Fruit fly (Drosophila melanogaster): ENCODE results near the gene CG12693.

The CG12693 gene

dm6 chrX:4324781-4325180 is 4.5 kb downstream of the CG12693 start (continued):
- peak; percentile 98 for TF ChIP-seq gem (tag; optimal IDR thresholded peaks at IDR 0.05)
- TF ChIP-seq CG31224 (GFP tag; IDR thresholded peaks at IDR 0.05) = peak; percentile 98
- 0 out of 3 replicates have a peak, but pooled peaks have one; percentile 18 for TF ChIP-seq knrl (GFP tag; IDR thresholded peaks at IDR 0.05; ENCODE audit: partially characterized antibody)
- peak; percentile 99 for TF ChIP-seq esg (GFP tag; conservative IDR thresholded peaks at IDR 0.05)
- peak; percentile 88 for TF ChIP-seq CG10979 (tag; optimal IDR thresholded peaks at IDR 0.05)
- TF ChIP-seq mirr (GFP tag; optimal IDR thresholded peaks at IDR 0.05) = peak; percentile 100
- peak; percentile 98 for TF ChIP-seq ttk (GFP tag; IDR thresholded peaks at IDR 0.05)
- TF ChIP-seq sna (GFP tag; IDR thresholded peaks at IDR 0.05; ENCODE audit: partially characterized antibody) = no peak
- TF ChIP-seq vnd (GFP tag; IDR thresholded peaks at IDR 0.05; ENCODE audit: partially characterized antibody) = no peak
- TF ChIP-seq Rx (GFP tag; IDR thresholded peaks at IDR 0.05) = peak; percentile 97
- TF ChIP-seq sima (GFP tag; optimal IDR thresholded peaks at IDR 0.05) = peak; percentile 95
- peak; percentile 69 for TF ChIP-seq CG33557 (GFP tag; optimal IDR thresholded peaks at IDR 0.05)
- no peak for TF ChIP-seq Lpt (GFP tag; optimal IDR thresholded peaks at IDR 0.05)
- TF ChIP-seq lov (optimal IDR thresholded peaks at IDR 0.05) = no peak
- TF ChIP-seq lov (GFP tag; IDR thresholded peaks at IDR 0.05) = peak; percentile 96
- TF ChIP-seq Eip74EF (GFP tag; optimal IDR thresholded peaks at IDR 0.05) = peak in 1 of 2 experiments; percentile 93
- TF ChIP-seq CG9727 (GFP tag; optimal IDR thresholded peaks at IDR 0.05) = peak; percentile 94
- peak; percentile 91 for TF ChIP-seq gsb-n (tag; optimal IDR thresholded peaks at IDR 0.05)
- no peak for TF ChIP-seq br (optimal IDR thresholded peaks at IDR 0.05)
- peak; percentile 73 for TF ChIP-seq CG30020 (tag; optimal IDR thresholded peaks at IDR 0.05)
- TF ChIP-seq CG16813 (GFP tag; IDR thresholded peaks at IDR 0.05; ENCODE audit: partially characterized antibody) = no peak
- peak; percentile 99 for TF ChIP-seq ase (GFP tag; IDR thresholded peaks at IDR 0.05)
- peak; percentile 98 for TF ChIP-seq CG1603 (tag; optimal IDR thresholded peaks at IDR 0.05)
- peak; percentile 98 for TF ChIP-seq CG9215 (GFP tag; IDR thresholded peaks at IDR 0.05)
- no peak for TF ChIP-seq nerfin-2 (GFP tag; IDR thresholded peaks at IDR 0.05; ENCODE audit: partially characterized antibody)
- peak; percentile 92 for TF ChIP-seq CG10462 (GFP tag; optimal IDR thresholded peaks at IDR 0.05)
- TF ChIP-seq CG8478 (optimal IDR thresholded peaks at IDR 0.05) = no peak
- peak; percentile 98 for TF ChIP-seq CG6813 (GFP tag; optimal IDR thresholded peaks at IDR 0.05)
- TF ChIP-seq CG8290 (GFP tag; optimal IDR thresholded peaks at IDR 0.05) = peak; percentile 83
- TF ChIP-seq CG8290 (tag; optimal IDR thresholded peaks at IDR 0.05) = peak; percentile 10 to 100
- peak; percentile 92 for TF ChIP-seq CG31365 (tag; optimal IDR thresholded peaks at IDR 0.05)
- TF ChIP-seq Hr3 (GFP tag; optimal IDR thresholded peaks at IDR 0.05) = peak; percentile 97
- peak; percentile 99 for TF ChIP-seq dpn (GFP tag; optimal IDR thresholded peaks at IDR 0.05)
- peak; percentile 96 for TF ChIP-seq nau (GFP tag; optimal IDR thresholded peaks at IDR 0.05)
- TF ChIP-seq tap (tag; optimal IDR thresholded peaks at IDR 0.05) = peak; percentile 98
- TF ChIP-seq CG6683 (GFP tag; optimal IDR thresholded peaks at IDR 0.05) = peak; percentile 96
- TF ChIP-seq NFAT (GFP tag; IDR thresholded peaks at IDR 0.05) = peak; percentile 99
- peak; percentile 100 for TF ChIP-seq Med (GFP tag)
- no peak for TF ChIP-seq HLH4C (GFP tag; IDR thresholded peaks at IDR 0.05; ENCODE audit: partially characterized antibody)
- TF ChIP-seq eyg (GFP tag; optimal IDR thresholded peaks at IDR 0.05) = peak; percentile 97
- TF ChIP-seq seq (GFP tag; IDR thresholded peaks at IDR 0.05) = peak; percentile 99
- TF ChIP-seq CkIIα-i1 (GFP tag; IDR thresholded peaks at IDR 0.05) = peak; percentile 95
- peak; percentile 92 for TF ChIP-seq Myb (GFP tag; optimal IDR thresholded peaks at IDR 0.05)
- TF ChIP-seq hb (GFP tag; IDR thresholded peaks at IDR 0.05; ENCODE audit: partially characterized antibody) = no peak
- peak; percentile 98 for TF ChIP-seq CG14050 (GFP tag; IDR thresholded peaks at IDR 0.05)
- TF ChIP-seq CG10267 (tag; optimal IDR thresholded peaks at IDR 0.05) = peak; percentile 87
- TF ChIP-seq wor (GFP tag; IDR thresholded peaks at IDR 0.05) = peak; percentile 97
- no peak for TF ChIP-seq amos (GFP tag; IDR thresholded peaks at IDR 0.05; ENCODE audit: partially characterized antibody)
- peak; percentile 99 for TF ChIP-seq CG9817 (tag; optimal IDR thresholded peaks at IDR 0.05)
- peak; percentile 84 for TF ChIP-seq abd-A (tag; optimal IDR thresholded peaks at IDR 0.05)
- peak; percentile 99 for TF ChIP-seq CG3847 (GFP tag; IDR thresholded peaks at IDR 0.05)
